Fruit fly (Drosophila melanogaster): ENCODE measurements around the gene ERp44.

dm6 chrX:16288999-16289398 lies 8.5 kb downstream of the ERp44 start:
- TF ChIP-seq CG8478 (optimal IDR thresholded peaks at IDR 0.05), result no peak
- TF ChIP-seq CTCF (optimal IDR thresholded peaks at IDR 0.05), result no peak
